Fruit fly (Drosophila melanogaster): ENCODE measurements around the gene Dci.

- TF ChIP-seq CG8478 (optimal IDR thresholded peaks at IDR 0.05) (no peak), CTCF (optimal IDR thresholded peaks at IDR 0.05) (no peak)
Observed at dm6 chr3L:833878-834277, 17.3 kb upstream of the Dci start, which contains the start of gene CG42553.
